Worm (Caenorhabditis elegans) whole organism, young adult: ENCODE data around the gene K09A9.6.

Source experiments
- B0261.1 ChIP-seq: sonication (generic microtip); optimal IDR thresholded peaks from 2 replicates; lab custom pipeline; 2016; ENCODE audit warnings: mild to moderate bottlenecking, missing genetic modification characterization, moderate library complexity, missing compliant biosample characterization
- C06A6.2 ChIP-seq: fragments of 200-800 bp; sonication (Bioruptor generic); conservative IDR thresholded peaks from 2 replicates; pipeline ENCODE4 v1.3.6; 2022; ENCODE audit warnings: missing genetic modification characterization, missing compliant biosample characterization
- F57C9.4 ChIP-seq: sonication (generic microtip); optimal IDR thresholded peaks from 2 replicates; lab custom pipeline; 2017; ENCODE audit warnings: mild to moderate bottlenecking, missing genetic modification characterization, missing compliant biosample characterization
- T07F8.4 ChIP-seq: sonication (generic microtip); optimal IDR thresholded peaks from 2 replicates; lab custom pipeline; 2016; ENCODE audit warnings: mild to moderate bottlenecking, missing genetic modification characterization, moderate library complexity, missing compliant biosample characterization
- T26A5.8 ChIP-seq: sonication (generic microtip); optimal IDR thresholded peaks from 2 replicates; lab custom pipeline; 2016; ENCODE audit warnings: missing genetic modification characterization, missing compliant biosample characterization
- Y56A3A.18 ChIP-seq: fragments of 200-800 bp; sonication (Bioruptor generic); IDR thresholded peaks from 2 replicates; pipeline ENCODE4 v1.3.6; 2022; ENCODE audit warnings: missing genetic modification reagents, missing genetic modification characterization, missing compliant biosample characterization
- akir-1 ChIP-seq: fragments of 200-800 bp; sonication (Bioruptor generic); optimal IDR thresholded peaks from 2 replicates; lab custom pipeline; 2018; ENCODE audit warnings: mild to moderate bottlenecking, missing genetic modification characterization, moderate library complexity, missing compliant biosample characterization
- atf-7 ChIP-seq: sonication (generic microtip); optimal IDR thresholded peaks from 2 replicates; lab custom pipeline; 2017; ENCODE audit warnings: mild to moderate bottlenecking, missing genetic modification characterization, missing compliant biosample characterization
- athp-1 ChIP-seq: sonication (generic microtip); optimal IDR thresholded peaks from 2 replicates; lab custom pipeline; 2017; ENCODE audit warnings: mild to moderate bottlenecking, missing genetic modification characterization, missing compliant biosample characterization
- attf-5 ChIP-seq: fragments of 200-800 bp; sonication (Bioruptor generic); optimal IDR thresholded peaks from 2 replicates; lab custom pipeline; 2018; ENCODE audit warnings: mild to moderate bottlenecking, missing genetic modification characterization, missing compliant biosample characterization
- bed-1 ChIP-seq: fragments of 200-800 bp; sonication (Bioruptor generic); IDR thresholded peaks from 2 replicates; pipeline ENCODE4 v1.3.6; 2022; ENCODE audit warnings: missing genetic modification reagents, missing genetic modification characterization, missing compliant biosample characterization
- ccch-3 ChIP-seq: fragments of 200-800 bp; sonication (Bioruptor generic); optimal IDR thresholded peaks from 2 replicates; lab custom pipeline; 2018; ENCODE audit warnings: mild to moderate bottlenecking, missing genetic modification characterization, missing compliant biosample characterization
- cebp-1 ChIP-seq, 2 experiments: fragments of 200-800 bp in 1 of 2; sonication (Bioruptor generic) in 1 of 2; sonication (generic microtip) in 1 of 2; IDR thresholded peaks in 1 of 2; optimal IDR thresholded peaks in 1 of 2; 2 replicates each; pipeline versions ENCODE4 v1.3.6 to Lab custom; 2017 to 2022; ENCODE audit warnings: missing compliant biosample characterization in 2 of 2, missing genetic modification characterization in 2 of 2, mild to moderate bottlenecking in 1 of 2, missing genetic modification reagents in 1 of 2, moderate library complexity in 1 of 2
- cebp-2 ChIP-seq: fragments of 200-800 bp; sonication (Bioruptor generic); IDR thresholded peaks from 2 replicates; pipeline ENCODE4 v1.3.6; 2022; ENCODE audit warnings: missing genetic modification characterization, missing compliant biosample characterization
- ceh-27 ChIP-seq: fragments of 200-800 bp; sonication (Bioruptor generic); optimal IDR thresholded peaks from 2 replicates; lab custom pipeline; 2018; ENCODE audit warnings: mild to moderate bottlenecking, missing genetic modification characterization, moderate library complexity, missing compliant biosample characterization
- ceh-91 ChIP-seq: fragments of 200-800 bp; sonication (Bioruptor generic); IDR thresholded peaks from 2 replicates; pipeline ENCODE4 v1.3.6; 2022; ENCODE audit warnings: missing genetic modification reagents, missing genetic modification characterization, missing compliant biosample characterization
- chd-7 ChIP-seq: sonication (generic microtip); optimal IDR thresholded peaks from 2 replicates; lab custom pipeline; 2016; ENCODE audit warnings: mild to moderate bottlenecking, missing genetic modification characterization, moderate library complexity, missing compliant biosample characterization
- dpff-1 ChIP-seq: sonication (generic microtip); optimal IDR thresholded peaks from 2 replicates; lab custom pipeline; 2017; ENCODE audit warnings: mild to moderate bottlenecking, missing genetic modification characterization, missing compliant biosample characterization
- dpl-1 ChIP-seq: fragments of 150-350 bp; optimal IDR thresholded peaks from 2 replicates; lab custom pipeline; 2014; ENCODE audit warnings: missing biosample characterization, missing genetic modification reagents, missing genetic modification characterization
- egl-18 ChIP-seq: fragments of 200-800 bp; sonication (Bioruptor generic); IDR thresholded peaks from 2 replicates; pipeline ENCODE4 v1.3.6; 2022; ENCODE audit warnings: missing genetic modification reagents, missing genetic modification characterization, missing compliant biosample characterization
- egl-44 ChIP-seq: fragments of 200-800 bp; sonication (Bioruptor generic); IDR thresholded peaks from 2 replicates; pipeline ENCODE4 v1.3.6; 2022; ENCODE audit warnings: missing genetic modification reagents, missing genetic modification characterization, missing compliant biosample characterization
- egrh-3 ChIP-seq: fragments of 200-800 bp; sonication (Bioruptor generic); IDR thresholded peaks from 2 replicates; pipeline ENCODE4 v1.3.6; 2022; ENCODE audit warnings: missing genetic modification reagents, missing genetic modification characterization, missing compliant biosample characterization
- hlh-12 ChIP-seq: sonication (generic microtip); optimal IDR thresholded peaks from 2 replicates; lab custom pipeline; 2016; ENCODE audit warnings: missing genetic modification characterization, missing compliant biosample characterization
- hmg-1.2 ChIP-seq: fragments of 200-800 bp; sonication (Bioruptor generic); IDR thresholded peaks from 2 replicates; pipeline ENCODE4 v1.3.6; 2022; ENCODE audit warnings: missing genetic modification reagents, missing genetic modification characterization, missing compliant biosample characterization
- let-526 ChIP-seq: fragments of 200-800 bp; sonication (Bioruptor generic); IDR thresholded peaks from 2 replicates; pipeline ENCODE4 v1.3.6; 2022; ENCODE audit warnings: missing genetic modification reagents, missing genetic modification characterization, missing compliant biosample characterization
- lin-40 ChIP-seq: sonication (generic microtip); optimal IDR thresholded peaks from 2 replicates; lab custom pipeline; 2016; ENCODE audit warnings: missing genetic modification characterization, mild to moderate bottlenecking, missing compliant biosample characterization, missing genotype, missing genetic modification reagents
- lsy-27 ChIP-seq: sonication (generic microtip); optimal IDR thresholded peaks from 2 replicates; lab custom pipeline; 2017; ENCODE audit warnings: missing genetic modification characterization, mild to moderate bottlenecking, missing compliant biosample characterization, antibody characterized with exemption, missing genotype, borderline replicate concordance; ENCODE audit not compliant: insufficient read depth
- madf-3 ChIP-seq: fragments of 200-800 bp; sonication (Bioruptor generic); IDR thresholded peaks from 2 replicates; pipeline ENCODE4 v1.3.6; 2022; ENCODE audit warnings: missing genetic modification reagents, missing genetic modification characterization, missing compliant biosample characterization
- madf-6 ChIP-seq: fragments of 200-800 bp; sonication (Bioruptor generic); IDR thresholded peaks from 2 replicates; pipeline ENCODE4 v1.3.6; 2022; ENCODE audit warnings: missing genetic modification reagents, missing genetic modification characterization, missing compliant biosample characterization
- mes-4 ChIP-seq: sonication (generic microtip); optimal IDR thresholded peaks from 2 replicates; lab custom pipeline; 2016; ENCODE audit warnings: missing genotype, missing genetic modification characterization, missing compliant biosample characterization
- nfya-2 ChIP-seq: fragments of 200-800 bp; sonication (Bioruptor generic); IDR thresholded peaks from 2 replicates; pipeline ENCODE4 v1.3.6; 2022; ENCODE audit warnings: missing genetic modification reagents, missing genetic modification characterization, missing compliant biosample characterization
- nfyb-1 ChIP-seq: fragments of 200-800 bp; sonication (Bioruptor generic); IDR thresholded peaks from 2 replicates; pipeline ENCODE4 v1.3.6; 2022; ENCODE audit warnings: missing genetic modification reagents, missing genetic modification characterization, missing compliant biosample characterization
- nhr-120 ChIP-seq: fragments of 200-800 bp; sonication (Bioruptor generic); IDR thresholded peaks from 2 replicates; pipeline ENCODE4 v1.3.6; 2022; ENCODE audit warnings: missing genetic modification characterization, missing compliant biosample characterization
- nhr-27 ChIP-seq: fragments of 200-800 bp; sonication (Bioruptor generic); optimal IDR thresholded peaks from 2 replicates; lab custom pipeline; 2018; ENCODE audit warnings: mild to moderate bottlenecking, missing genetic modification characterization, moderate library complexity, missing compliant biosample characterization
- nhr-80 ChIP-seq: sonication (generic microtip); optimal IDR thresholded peaks from 2 replicates; lab custom pipeline; 2016; ENCODE audit warnings: missing genetic modification characterization, missing compliant biosample characterization
- pbrm-1 ChIP-seq: fragments of 200-800 bp; sonication (Bioruptor generic); IDR thresholded peaks from 2 replicates; pipeline ENCODE4 v1.3.6; 2022; ENCODE audit warnings: missing genetic modification reagents, missing genetic modification characterization, missing compliant biosample characterization
- sdz-38 ChIP-seq: sonication (generic microtip); optimal IDR thresholded peaks from 2 replicates; lab custom pipeline; 2016; ENCODE audit warnings: missing genotype, missing genetic modification characterization, missing compliant biosample characterization
- snpc-1.1 ChIP-seq: sonication (generic microtip); optimal IDR thresholded peaks from 2 replicates; lab custom pipeline; 2017; ENCODE audit warnings: missing genetic modification characterization, mild to moderate bottlenecking, missing compliant biosample characterization, antibody characterized with exemption, moderate library complexity, missing genotype, missing genetic modification reagents; ENCODE audit not compliant: insufficient read depth
- sptf-2 ChIP-seq: fragments of 200-800 bp; sonication (Bioruptor generic); optimal IDR thresholded peaks from 2 replicates; lab custom pipeline; 2018; ENCODE audit warnings: mild to moderate bottlenecking, missing genetic modification characterization, missing compliant biosample characterization
- tbp1 ChIP-seq: fragments of 200-800 bp; sonication (Bioruptor generic); optimal IDR thresholded peaks from 2 replicates; lab custom pipeline; 2018; ENCODE audit warnings: mild to moderate bottlenecking, missing genetic modification characterization, missing compliant biosample characterization
- tbx-9 ChIP-seq: sonication (generic microtip); optimal IDR thresholded peaks from 2 replicates; lab custom pipeline; 2016; ENCODE audit warnings: borderline replicate concordance, missing genetic modification characterization, inconsistent platforms, missing compliant biosample characterization
- unc-130 ChIP-seq: sonication (generic microtip); optimal IDR thresholded peaks from 2 replicates; lab custom pipeline; 2016; ENCODE audit warnings: missing genetic modification reagents, missing genetic modification characterization, missing compliant biosample characterization
- zfh-2 ChIP-seq: fragments of 200-800 bp; sonication (Bioruptor generic); conservative IDR thresholded peaks from 2 replicates; pipeline ENCODE4 v1.3.6; 2022; ENCODE audit warnings: missing genetic modification reagents, missing genetic modification characterization, missing compliant biosample characterization
- zim-3 ChIP-seq: sonication (generic microtip); optimal IDR thresholded peaks from 2 replicates; lab custom pipeline; 2017; ENCODE audit warnings: mild to moderate bottlenecking, missing genetic modification characterization, moderate library complexity, missing compliant biosample characterization
- ztf-22 ChIP-seq: fragments of 200-800 bp; sonication (Bioruptor generic); optimal IDR thresholded peaks from 2 replicates; lab custom pipeline; 2018; ENCODE audit warnings: mild to moderate bottlenecking, missing genetic modification characterization, moderate library complexity, missing compliant biosample characterization
- ztf-28 ChIP-seq: fragments of 200-800 bp; sonication (Bioruptor generic); IDR thresholded peaks from 2 replicates; pipeline ENCODE4 v1.3.6; 2022; ENCODE audit warnings: missing genetic modification reagents, missing genetic modification characterization, missing compliant biosample characterization

The K09A9.6 gene

ce11 chrX:15606585-15607276 is 29.7 kb downstream of the K09A9.6 start, which contains the start of gene rab-14 (continued):
- TF ChIP-seq ceh-27 (GFP tag; lab: Kevin White, UChicago) (peak; percentile 74), let-526 (GFP tag; lab: Robert Waterston, UW) (peak; percentile 49; the same call in 1 of the 2 replicates), lin-40 (tag; lab: Kevin White, UChicago) (peak; percentile 16), Y56A3A.18 (GFP tag; lab: Robert Waterston, UW) (no peak), madf-3 (GFP tag; lab: Robert Waterston, UW) (peak; percentile 75; the same call in 1 of the 2 replicates), atf-7 (peak; percentile 26), cebp-1 (GFP tag; IDR thresholded peaks at IDR 0.05; lab: Robert Waterston, UW) (peak; percentile 82), cebp-1 (tag; optimal IDR thresholded peaks at IDR 0.05; lab: Kevin White, UChicago) (no peak), C06A6.2 (GFP tag; lab: Robert Waterston, UW) (peak; percentile 41; the same call in 1 of the 2 replicates), egl-44 (GFP tag; lab: Robert Waterston, UW) (no peak), pbrm-1 (GFP tag; lab: Robert Waterston, UW) (peak; percentile 33; the same call in 1 of the 2 replicates), hlh-12 (no peak), dpff-1 (tag; lab: Kevin White, UChicago) (no peak), nhr-120 (no peak), zfh-2 (GFP tag; lab: Robert Waterston, UW) (peak; percentile 93), tbp1 (GFP tag; lab: Kevin White, UChicago) (peak; percentile 32), nfyb-1 (GFP tag; lab: Robert Waterston, UW) (peak; percentile 80), egl-18 (GFP tag; lab: Robert Waterston, UW) (no peak), madf-6 (GFP tag; lab: Robert Waterston, UW) (0 out of 2 replicates have a peak, but pooled peaks have one; percentile 21), unc-130 (GFP tag; lab: Kevin White, UChicago) (no peak), ztf-28 (GFP tag; lab: Robert Waterston, UW) (no peak), attf-5 (GFP tag; lab: Kevin White, UChicago) (peak; percentile 60), hmg-1.2 (GFP tag; lab: Robert Waterston, UW) (peak; percentile 71; the same call in 1 of the 2 replicates), zim-3 (tag; lab: Kevin White, UChicago) (no peak)

DNA sequence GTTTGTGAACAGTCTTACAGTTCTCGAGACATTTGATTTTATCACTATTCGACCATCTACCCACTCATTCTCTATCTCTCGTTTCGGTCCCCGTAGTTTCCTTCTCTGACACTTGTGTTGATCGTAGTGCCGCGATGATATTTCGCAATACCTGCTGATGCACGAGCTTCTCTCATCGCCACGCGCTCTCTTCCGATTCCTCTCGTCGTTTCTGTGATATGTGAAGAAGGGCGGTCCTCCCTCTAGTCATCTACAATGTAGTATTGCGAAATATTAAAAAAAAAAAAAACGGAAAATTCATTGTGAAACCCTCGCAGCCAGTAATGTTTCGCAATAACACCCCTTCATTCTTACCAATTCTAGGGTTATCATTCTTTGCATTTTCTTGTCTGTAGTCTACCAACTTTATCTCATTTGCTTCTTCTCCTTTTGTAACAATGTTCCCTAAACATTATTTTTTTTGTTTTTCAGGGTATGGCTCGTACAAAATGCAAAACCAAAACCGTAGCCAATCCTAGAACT is 30.5 kb downstream of the K09A9.6 start, which contains the start of gene nipi-3:
Gene nipi-3 (plus strand): TSS at position 472 of the 522 bp plus-strand sequence.
- TF ChIP-seq snpc-1.1 (tag; lab: Kevin White, UChicago) (no peak), C06A6.2 (GFP tag; lab: Robert Waterston, UW) (peak; percentile 87), athp-1 (no peak), sdz-38 (tag; lab: Kevin White, UChicago) (no peak), lsy-27 (tag; lab: Kevin White, UChicago) (no peak), bed-1 (GFP tag; lab: Robert Waterston, UW) (no peak), akir-1 (no peak), nhr-27 (tag; lab: Kevin White, UChicago) (no peak), mes-4 (tag; lab: Kevin White, UChicago) (no peak), B0261.1 (no peak), nfya-2 (GFP tag; lab: Robert Waterston, UW) (no peak), sptf-2 (GFP tag; lab: Kevin White, UChicago) (no peak), nhr-80 (tag; lab: Kevin White, UChicago) (peak; percentile 99), T07F8.4 (tag; lab: Kevin White, UChicago) (no peak), cebp-2 (no peak), ztf-22 (GFP tag; lab: Kevin White, UChicago) (peak; percentile 87), ceh-91 (no peak), atf-7 (peak; percentile 92), chd-7 (peak; percentile 83), dpl-1 (GFP tag; lab: Kevin White, UChicago) (no peak), dpff-1 (tag; lab: Kevin White, UChicago) (no peak), egrh-3 (peak; percentile 68), T26A5.8 (tag; lab: Kevin White, UChicago) (no peak), tbx-9 (no peak), ccch-3 (GFP tag; lab: Kevin White, UChicago) (no peak), F57C9.4 (tag; lab: Kevin White, UChicago) (no peak)
